Fruit fly (Drosophila melanogaster): Measurements from ENCODE around the gene CG6333.
A peak's percentile ranks its signal among the peaks of the same experiment; 100 is the strongest.

Gene CG6333

DNA sequence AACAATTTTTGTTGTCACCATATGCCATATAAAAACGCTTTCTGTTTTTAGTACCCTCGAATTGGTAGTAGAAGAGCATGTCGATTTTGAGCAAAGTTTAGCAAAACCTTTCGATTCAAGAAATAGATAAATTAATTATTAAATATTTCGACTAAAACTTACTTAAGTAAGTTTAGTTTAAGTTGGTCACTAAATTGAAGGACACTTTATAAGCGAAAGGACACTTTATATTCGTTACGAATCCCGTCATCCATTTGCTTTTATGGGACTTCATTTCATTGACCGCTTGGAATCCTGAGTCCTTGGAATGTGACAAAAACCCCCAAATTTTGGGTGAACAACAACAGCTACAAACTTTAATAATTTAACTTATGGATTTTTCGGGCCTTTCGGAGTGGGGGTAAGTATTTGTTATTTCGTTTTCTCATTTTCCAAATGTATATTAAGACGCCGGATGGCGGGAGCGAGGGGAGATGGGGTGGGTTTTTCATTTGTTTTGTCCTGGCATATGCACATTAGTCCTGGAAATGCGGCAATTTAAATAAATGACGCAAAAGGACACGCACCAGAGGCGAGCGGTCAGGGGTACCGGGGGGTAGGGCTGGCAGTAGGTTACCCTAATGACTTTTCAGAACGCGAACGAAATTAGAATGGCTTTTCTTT, 27.0 kb downstream of the CG6333 start (continued):
- TF ChIP-seq CG17612 (GFP tag; IDR thresholded peaks at IDR 0.05) (no peak), row (GFP tag; IDR thresholded peaks at IDR 0.05) (peak; percentile 68), CG2678 (tag; optimal IDR thresholded peaks at IDR 0.05) (peak; percentile 47), Trl (optimal IDR thresholded peaks at IDR 0.05) (no peak), Trl (GFP tag; optimal IDR thresholded peaks at IDR 0.05) (no peak), Dip2 (GFP tag; IDR thresholded peaks at IDR 0.05) (no peak), Hsf (GFP tag; optimal IDR thresholded peaks at IDR 0.05) (peak; percentile 9), CG11696 (GFP tag; IDR thresholded peaks at IDR 0.05) (0 out of 2 replicates have a peak, but pooled peaks have one; percentile 19), Meics (GFP tag; optimal IDR thresholded peaks at IDR 0.05) (peak; percentile 39), CG11398 (GFP tag; optimal IDR thresholded peaks at IDR 0.05) (no peak), CG34376 (GFP tag; optimal IDR thresholded peaks at IDR 0.05) (no peak), ac (GFP tag; optimal IDR thresholded peaks at IDR 0.05) (no peak), CG43689 (GFP tag; IDR thresholded peaks at IDR 0.05) (no peak), CG6689 (GFP tag; IDR thresholded peaks at IDR 0.05) (peak; percentile 60; the same call in 1 of the 2 replicates), esg (GFP tag; conservative IDR thresholded peaks at IDR 0.05) (no peak; the same call in 1 of the 2 replicates), pros (GFP tag; optimal IDR thresholded peaks at IDR 0.05) (peak; percentile 78), CG9932 (GFP tag; IDR thresholded peaks at IDR 0.05) (no peak; the same call in 1 of the 2 replicates), CG9609 (GFP tag; optimal IDR thresholded peaks at IDR 0.05) (no peak), seq (GFP tag; IDR thresholded peaks at IDR 0.05) (no peak), Ptx1 (GFP tag; IDR thresholded peaks at IDR 0.05) (peak; percentile 41; the same call in 1 of the 2 replicates), ab (GFP tag; optimal IDR thresholded peaks at IDR 0.05) (no peak), cas (GFP tag; IDR thresholded peaks at IDR 0.05) (no peak), z (GFP tag; IDR thresholded peaks at IDR 0.05) (no peak), lov (optimal IDR thresholded peaks at IDR 0.05) (no peak), lov (GFP tag; IDR thresholded peaks at IDR 0.05) (no peak), dmrt99B (tag; optimal IDR thresholded peaks at IDR 0.05) (peak; percentile 48), zen (tag; optimal IDR thresholded peaks at IDR 0.05) (no peak), CG16863 (GFP tag; optimal IDR thresholded peaks at IDR 0.05) (no peak), ATbp (GFP tag; optimal IDR thresholded peaks at IDR 0.05) (peak; percentile 17), Sin3A (optimal IDR thresholded peaks at IDR 0.05) (no peak), CG32532 (GFP tag; IDR thresholded peaks at IDR 0.05) (peak; percentile 12; the same call in 1 of the 2 replicates), CG4360 (GFP tag; IDR thresholded peaks at IDR 0.05) (peak; percentile 43), CoRest (tag; optimal IDR thresholded peaks at IDR 0.05) (peak; percentile 13), bowl (GFP tag; IDR thresholded peaks at IDR 0.05) (no peak), Dbx (GFP tag; IDR thresholded peaks at IDR 0.05) (peak; percentile 48; the same call in 1 of the 3 replicates), CG13624 (GFP tag; optimal IDR thresholded peaks at IDR 0.05) (no peak), CG8924 (tag; optimal IDR thresholded peaks at IDR 0.05) (peak; percentile 5), usp (GFP tag; optimal IDR thresholded peaks at IDR 0.05) (no peak), Optix (GFP tag; IDR thresholded peaks at IDR 0.05) (no peak), ERR (GFP tag; optimal IDR thresholded peaks at IDR 0.05) (no peak), lola (GFP tag; optimal IDR thresholded peaks at IDR 0.05) (peak in 1 of 3 experiments; percentile 40), Camta (GFP tag; optimal IDR thresholded peaks at IDR 0.05) (no peak), crol (GFP tag; IDR thresholded peaks at IDR 0.05) (peak; percentile 77), HHEX (GFP tag; optimal IDR thresholded peaks at IDR 0.05) (no peak), TFAM (GFP tag; optimal IDR thresholded peaks at IDR 0.05) (no peak), Nf-YA (GFP tag; IDR thresholded peaks at IDR 0.05) (no peak), p53 (GFP tag; optimal IDR thresholded peaks at IDR 0.05) (no peak), Oli (tag; optimal IDR thresholded peaks at IDR 0.05) (peak; percentile 41), Hmr (GFP tag; optimal IDR thresholded peaks at IDR 0.05) (peak; percentile 22), mld (GFP tag; IDR thresholded peaks at IDR 0.05; ENCODE audit: partially characterized antibody) (no peak), CG18619 (GFP tag; optimal IDR thresholded peaks at IDR 0.05) (peak; percentile 0), fd102C (GFP tag; optimal IDR thresholded peaks at IDR 0.05) (no peak)

Measured in whole organism, embryonic.